Fruit fly (Drosophila melanogaster) whole organism, adult: Measurements from ENCODE around the gene uncNacbeta.

ENCODE experiments used
- CG11617 ChIP-seq: fragments of 200-800 bp; sonication (Bioruptor generic); optimal IDR thresholded peaks from 2 replicates; lab custom pipeline; 2017; ENCODE audit warnings: mild to moderate bottlenecking, missing biosample characterization, missing genetic modification reagents, missing genetic modification characterization
- CG12768 ChIP-seq: fragments of 200-800 bp; sonication (Bioruptor generic); optimal IDR thresholded peaks from 2 replicates; lab custom pipeline; 2017; ENCODE audit warnings: missing biosample characterization, missing genetic modification characterization, mild to moderate bottlenecking, moderate library complexity, missing genetic modification reagents
- CG14711 ChIP-seq: fragments of 200-800 bp; sonication (Bioruptor generic); optimal IDR thresholded peaks from 2 replicates; lab custom pipeline; 2018; ENCODE audit warnings: missing biosample characterization, mild to moderate bottlenecking, missing genetic modification characterization, moderate library complexity
- CG1620 ChIP-seq: fragments of 200-800 bp; sonication (Bioruptor generic); optimal IDR thresholded peaks from 2 replicates; lab custom pipeline; 2016; ENCODE audit warnings: missing biosample characterization, missing genetic modification characterization
- CG33017 ChIP-seq: fragments of 200-800 bp; sonication (Bioruptor generic); optimal IDR thresholded peaks from 2 replicates; lab custom pipeline; 2018; ENCODE audit warnings: missing biosample characterization, mild to moderate bottlenecking, missing genetic modification characterization, moderate library complexity
- CG5204 ChIP-seq: fragments of 200-800 bp; sonication (Bioruptor generic); optimal IDR thresholded peaks from 2 replicates; lab custom pipeline; 2016; ENCODE audit warnings: missing biosample characterization, missing genetic modification characterization
- CG7045 ChIP-seq: fragments of 200-800 bp; sonication (Bioruptor generic); optimal IDR thresholded peaks from 2 replicates; lab custom pipeline; 2017; ENCODE audit warnings: missing biosample characterization, mild to moderate bottlenecking, missing genetic modification characterization
- CG7101 ChIP-seq: fragments of 200-800 bp; sonication (Bioruptor generic); optimal IDR thresholded peaks from 2 replicates; lab custom pipeline; 2018; ENCODE audit warnings: missing biosample characterization, mild to moderate bottlenecking, missing genetic modification characterization, moderate library complexity
- Clk ChIP-seq: fragments of 200-800 bp; sonication (Bioruptor generic); optimal IDR thresholded peaks from 2 replicates; lab custom pipeline; 2017; ENCODE audit warnings: missing biosample characterization, missing genetic modification characterization
- Crg-1 ChIP-seq: fragments of 200-800 bp; sonication (Bioruptor generic); optimal IDR thresholded peaks from 2 replicates; lab custom pipeline; 2016; ENCODE audit warnings: missing biosample characterization, missing genetic modification characterization
- Hr96 ChIP-seq: fragments of 200-800 bp; sonication (Bioruptor generic); optimal IDR thresholded peaks from 2 replicates; lab custom pipeline; 2016; ENCODE audit warnings: missing biosample characterization, missing genetic modification characterization
- Mnt ChIP-seq: fragments of 200-800 bp; sonication (Bioruptor generic); optimal IDR thresholded peaks from 2 replicates; lab custom pipeline; 2016; ENCODE audit warnings: missing biosample characterization, mild to moderate bottlenecking, missing genetic modification characterization
- bab1 ChIP-seq: fragments of 200-800 bp; sonication (Bioruptor generic); optimal IDR thresholded peaks from 3 replicates; lab custom pipeline; 2019; ENCODE audit warnings: missing biosample characterization, mild to moderate bottlenecking, missing genetic modification characterization, moderate library complexity
- cic ChIP-seq: fragments of 200-800 bp; sonication (Bioruptor generic); optimal IDR thresholded peaks from 2 replicates; lab custom pipeline; 2017; ENCODE audit warnings: missing biosample characterization, mild to moderate bottlenecking, missing genetic modification characterization, moderate library complexity
- cnc ChIP-seq, 2 experiments: fragments of >200 bp; optimal IDR thresholded peaks; 2 replicates each; lab custom pipeline; 2017
- kay ChIP-seq: fragments of 200-800 bp; sonication (Bioruptor generic); peaks from one replicate; lab custom pipeline; 2016; ENCODE audit warnings: missing biosample characterization, missing genetic modification characterization, borderline replicate concordance
- ovo ChIP-seq: fragments of 200-800 bp; sonication (Bioruptor generic); optimal IDR thresholded peaks from 2 replicates; lab custom pipeline; 2016; ENCODE audit warnings: missing biosample characterization, missing genetic modification characterization
- pad ChIP-seq: fragments of 200-800 bp; sonication (Bioruptor generic); optimal IDR thresholded peaks from 3 replicates; lab custom pipeline; 2017; ENCODE audit warnings: missing biosample characterization, missing genetic modification characterization, mild to moderate bottlenecking, moderate library complexity, missing genetic modification reagents
- tj ChIP-seq: fragments of 200-800 bp; sonication (Bioruptor generic); optimal IDR thresholded peaks from 3 replicates; lab custom pipeline; 2017; ENCODE audit warnings: missing biosample characterization, mild to moderate bottlenecking, missing genetic modification characterization, moderate library complexity
- toe ChIP-seq: fragments of 200-800 bp; sonication (Bioruptor generic); optimal IDR thresholded peaks from 2 replicates; lab custom pipeline; 2016; ENCODE audit warnings: missing biosample characterization, missing genetic modification characterization

uncNacbeta gene

DNA sequence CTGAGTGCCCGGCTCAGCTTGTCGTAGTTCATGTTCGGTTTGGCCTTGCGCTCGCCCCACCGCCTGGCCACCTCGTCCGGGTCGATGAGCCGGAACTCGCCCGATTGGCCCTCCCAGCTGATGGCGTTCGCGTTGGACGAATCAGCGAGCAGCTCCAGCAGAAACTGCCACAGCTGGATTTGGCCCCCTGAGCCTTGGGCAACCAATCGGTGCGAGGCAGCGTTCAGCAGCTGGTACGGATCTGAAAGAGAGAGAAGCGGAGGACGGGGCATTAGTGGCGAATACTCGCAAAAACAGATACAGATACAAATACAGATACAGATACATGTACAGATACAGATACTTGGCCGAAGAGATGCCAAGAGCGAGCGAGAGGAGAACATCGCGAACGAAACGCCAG is 15.6 kb downstream of the uncNacbeta start:
- TF ChIP-seq cic (GFP tag; lab: Kevin White, UChicago) = no peak
- no peak for TF ChIP-seq CG33017
- no peak for TF ChIP-seq cnc (optimal IDR thresholded peaks at IDR 0.05; lab: Kevin White, UChicago)
- TF ChIP-seq CG7045 = no peak
- no peak for TF ChIP-seq CG1620
- no peak for TF ChIP-seq CG5204 (GFP tag; lab: Kevin White, UChicago)

DNA sequence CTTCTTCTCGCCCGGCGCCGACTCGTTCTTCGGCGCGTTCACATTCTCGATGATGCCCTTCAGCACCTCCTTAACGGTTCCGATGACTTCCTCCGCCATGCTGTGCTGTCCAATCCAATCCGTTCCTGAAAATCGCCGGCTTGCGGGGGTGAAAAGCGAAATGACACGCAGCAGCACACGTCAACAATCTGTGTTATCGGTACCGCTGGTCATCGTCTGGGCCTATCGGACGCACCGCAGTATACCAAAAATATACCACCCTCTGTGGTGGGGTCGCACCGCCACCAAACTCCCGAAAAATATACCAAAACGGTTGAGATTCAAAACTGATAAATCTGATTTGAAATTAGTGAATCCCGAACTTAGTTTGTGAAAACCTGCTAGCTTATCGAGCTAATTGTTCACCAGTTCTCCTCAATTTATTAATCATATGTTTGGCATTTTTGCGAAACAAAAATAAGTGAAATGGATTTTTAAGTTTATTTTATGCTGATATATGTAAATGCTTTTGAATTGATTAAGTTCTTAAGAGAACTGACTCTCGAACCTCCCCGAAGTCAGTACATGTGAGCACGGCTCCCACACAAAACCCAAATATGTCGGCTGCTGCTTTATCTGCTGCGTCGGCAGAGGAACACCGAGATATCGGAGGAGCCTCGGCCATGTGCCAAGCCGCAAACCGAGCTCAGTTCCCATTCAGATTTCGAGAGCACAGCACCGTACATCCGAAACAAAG is 19.0 kb downstream of the uncNacbeta start, which contains the start of the genes Spp and nAChRbeta3:
Spp (minus strand) TSS at position 210 of the 736 bp plus-strand sequence.
nAChRbeta3 (plus strand) TSS at position 686 of the 736 bp plus-strand sequence.
- peak; percentile 34 for TF ChIP-seq Mnt (GFP tag; lab: Kevin White, UChicago)
- TF ChIP-seq kay (GFP tag; lab: Kevin White, UChicago) = no peak

DNA sequence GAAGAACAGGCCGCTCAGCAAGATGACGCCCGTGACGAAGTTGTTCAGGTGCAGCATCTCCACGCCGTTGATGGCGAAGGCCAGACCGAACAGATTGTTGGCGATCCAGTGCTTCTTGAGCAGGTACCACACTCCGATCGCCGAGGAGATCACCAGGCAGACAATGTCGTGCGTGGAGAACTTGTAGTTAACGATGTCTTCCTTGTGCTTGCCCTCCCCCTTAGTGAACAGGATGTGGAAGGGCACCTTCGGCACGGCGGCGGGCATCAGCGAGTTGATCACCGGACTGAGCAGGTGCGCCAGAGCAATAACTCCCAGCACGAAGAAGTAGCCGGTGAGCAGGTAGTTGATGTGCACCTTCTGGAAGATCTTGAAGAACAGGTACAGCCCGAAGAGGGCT is 19.8 kb downstream of the uncNacbeta start:
- TF ChIP-seq cnc (optimal IDR thresholded peaks at IDR 0.05; lab: Kevin White, UChicago) (no peak), kay (GFP tag; lab: Kevin White, UChicago) (no peak), cic (GFP tag; lab: Kevin White, UChicago) (no peak), CG7045 (no peak), CG14711 (tag; lab: Kevin White, UChicago) (no peak), CG7101 (tag; lab: Kevin White, UChicago) (no peak), CG1620 (no peak), tj (GFP tag; lab: Kevin White, UChicago) (no peak), toe (no peak), CG5204 (GFP tag; lab: Kevin White, UChicago) (no peak), bab1 (GFP tag; lab: Kevin White, UChicago) (no peak), Crg-1 (GFP tag; lab: Kevin White, UChicago) (no peak), CG12768 (GFP tag; lab: Kevin White, UChicago) (no peak)

DNA sequence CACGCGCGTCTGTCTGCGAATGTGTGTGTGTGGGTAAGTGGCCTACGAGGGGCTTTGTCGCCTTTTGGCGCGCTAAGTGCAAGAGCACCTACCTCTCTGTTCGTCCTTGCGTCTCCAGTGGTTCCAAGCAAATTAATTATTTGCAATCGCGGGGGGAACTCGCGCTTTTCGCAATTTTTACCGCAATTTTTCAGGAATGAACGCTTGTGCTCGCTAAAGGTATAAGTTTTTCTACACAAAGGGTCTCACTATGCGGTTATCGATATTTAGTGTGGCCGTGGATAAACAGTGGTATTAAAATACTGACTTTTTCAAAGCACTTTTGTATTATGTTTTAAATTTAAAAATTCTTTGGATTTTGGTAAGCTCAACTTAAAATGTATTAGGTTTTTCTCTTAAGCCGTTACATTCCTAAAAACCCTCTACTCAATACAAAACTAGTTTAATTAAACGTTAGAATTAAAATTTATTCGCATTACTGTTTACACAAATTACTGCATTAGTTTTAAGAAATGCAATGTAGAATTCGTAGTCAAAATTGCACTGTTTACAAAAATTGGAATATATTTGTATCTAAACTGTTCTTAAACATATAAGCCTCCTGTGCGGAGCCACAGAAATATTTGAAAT is 21.2 kb downstream of the uncNacbeta start, which contains the start of gene lwr:
lwr (minus strand) TSS at position 243 of the 630 bp plus-strand sequence.
- TF ChIP-seq pad = peak; percentile 31
- TF ChIP-seq bab1 (GFP tag; lab: Kevin White, UChicago) = peak; percentile 33
- no peak for TF ChIP-seq Clk
- TF ChIP-seq Crg-1 (GFP tag; lab: Kevin White, UChicago) = peak; percentile 22
- peak; percentile 34 for TF ChIP-seq Mnt (GFP tag; lab: Kevin White, UChicago)

DNA sequence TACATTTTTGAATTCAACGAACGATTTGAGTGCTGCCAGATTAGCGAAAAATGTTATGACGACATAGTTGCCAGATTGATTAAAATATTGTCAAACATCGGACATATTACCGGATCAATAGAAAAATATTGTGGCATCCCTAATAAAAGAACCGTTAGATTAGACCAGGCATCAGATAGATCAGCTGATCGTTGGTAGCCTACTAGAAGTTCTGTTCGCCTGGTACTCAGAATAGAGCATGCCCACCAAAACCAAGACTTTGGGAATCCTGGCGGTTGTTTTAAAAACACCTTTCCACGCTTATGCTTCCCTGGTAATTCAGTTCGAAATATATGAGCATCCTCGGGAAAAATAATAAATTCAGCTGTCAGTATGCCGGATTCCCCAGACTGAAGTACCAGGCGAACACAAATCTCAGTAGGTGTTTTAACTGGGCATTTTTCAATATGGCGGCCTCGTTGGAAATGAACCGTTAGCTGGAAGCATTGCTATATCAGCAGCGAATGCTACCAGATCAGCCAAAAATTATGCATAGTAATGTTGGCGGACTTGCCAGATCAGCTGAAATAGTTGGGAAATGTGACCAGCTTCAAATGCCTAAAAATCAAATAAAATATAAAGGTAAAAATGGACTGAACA is 22.9 kb downstream of the uncNacbeta start:
- no peak for TF ChIP-seq CG11617 (GFP tag; lab: Kevin White, UChicago)
- peak; percentile 69 for TF ChIP-seq bab1 (GFP tag; lab: Kevin White, UChicago)
- TF ChIP-seq toe = no peak
- peak; percentile 79 for TF ChIP-seq tj (GFP tag; lab: Kevin White, UChicago)
- peak; percentile 27 for TF ChIP-seq Mnt (GFP tag; lab: Kevin White, UChicago)
- peak; percentile 97 for TF ChIP-seq ovo

DNA sequence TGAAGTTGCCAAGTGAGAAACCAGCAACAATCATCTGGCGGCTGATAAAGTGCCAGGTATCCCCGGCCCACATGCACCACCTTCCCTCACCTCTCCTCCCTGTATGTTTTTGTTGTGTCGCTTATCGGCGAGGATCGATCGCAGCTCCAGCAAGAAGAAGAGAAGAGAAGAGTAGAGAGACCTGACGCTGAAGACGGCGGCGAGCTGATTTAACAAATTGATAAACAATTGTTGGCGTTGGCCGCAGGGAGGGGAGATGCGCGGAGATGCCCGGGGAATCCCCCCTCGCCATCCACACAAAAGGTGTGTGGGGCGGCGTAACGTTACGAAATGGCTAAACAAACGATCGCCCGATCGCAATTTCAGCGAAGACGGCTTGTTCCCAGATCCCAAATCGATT is 29.9 kb downstream of the uncNacbeta start:
- TF ChIP-seq toe (no peak), CG1620 (no peak), CG14711 (tag; lab: Kevin White, UChicago) (no peak), cic (GFP tag; lab: Kevin White, UChicago) (no peak), CG5204 (GFP tag; lab: Kevin White, UChicago) (no peak), pad (no peak), ovo (no peak), Clk (no peak), CG7101 (tag; lab: Kevin White, UChicago) (no peak), Hr96 (GFP tag; lab: Kevin White, UChicago) (no peak), kay (GFP tag; lab: Kevin White, UChicago) (no peak)

DNA sequence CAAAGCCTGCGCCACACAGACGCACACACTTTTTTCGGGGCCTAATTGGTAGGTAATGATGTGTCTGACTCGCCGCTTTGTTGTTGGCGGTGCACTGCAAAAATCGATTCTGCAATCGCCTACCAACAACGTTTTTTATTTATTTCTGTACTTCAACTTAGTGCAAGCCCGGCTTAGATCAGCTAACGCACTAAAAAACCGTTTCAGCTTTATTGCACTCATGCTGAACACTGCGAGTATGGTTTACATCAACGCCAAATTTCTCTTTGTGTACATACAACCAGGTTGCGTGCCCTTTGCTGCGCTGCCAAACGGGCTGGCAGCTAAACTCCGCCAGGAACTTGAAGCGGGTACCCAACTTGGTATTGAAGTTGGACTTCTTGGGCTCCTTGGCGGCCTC is 33.4 kb downstream of the uncNacbeta start:
- TF ChIP-seq Crg-1 (GFP tag; lab: Kevin White, UChicago) (no peak), bab1 (GFP tag; lab: Kevin White, UChicago) (no peak), pad (no peak), toe (no peak), CG14711 (tag; lab: Kevin White, UChicago) (no peak), CG7101 (tag; lab: Kevin White, UChicago) (no peak), kay (GFP tag; lab: Kevin White, UChicago) (no peak), Mnt (GFP tag; lab: Kevin White, UChicago) (no peak), CG33017 (no peak), ovo (no peak), CG7045 (no peak)
